Worm (Caenorhabditis elegans): ENCODE results near the gene cut-4.

DNA sequence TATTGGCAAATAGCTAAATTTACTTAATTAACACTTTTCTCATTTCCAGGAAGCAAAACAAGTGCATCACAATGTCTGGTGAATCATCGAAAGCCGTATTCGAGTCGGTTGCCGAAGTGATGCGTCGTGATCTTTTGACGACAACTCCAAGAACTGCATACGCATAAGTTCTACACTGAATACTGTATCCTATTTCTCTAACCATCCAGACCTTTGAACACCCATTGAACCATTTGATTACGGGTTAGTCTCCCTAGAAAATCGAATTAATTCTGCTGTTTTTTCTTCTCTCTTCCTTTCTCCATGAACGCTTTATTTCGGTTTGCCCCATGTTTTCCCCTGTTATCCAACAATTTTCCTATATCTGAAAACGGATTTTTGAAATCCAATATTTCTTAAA is 13.8 kb downstream of the cut-4 start, which contains the start of gene lin-56:
- TF ChIP-seq nhr-28 (tag; optimal IDR thresholded peaks at IDR 0.05) (no peak), snpc-4 (tag; optimal IDR thresholded peaks at IDR 0.05) (no peak), elt-3 (tag; optimal IDR thresholded peaks at IDR 0.05) (no peak), mls-2 (tag; optimal IDR thresholded peaks at IDR 0.05) (no peak), unc-62 (GFP tag; optimal IDR thresholded peaks at IDR 0.05) (no peak), unc-39 (tag; optimal IDR thresholded peaks at IDR 0.05) (no peak), nhr-12 (tag; optimal IDR thresholded peaks at IDR 0.05) (no peak), lsy-2 (tag; optimal IDR thresholded peaks at IDR 0.05) (no peak), elt-1 (tag; optimal IDR thresholded peaks at IDR 0.05; ENCODE audit: borderline replicate concordance, insufficient read depth) (no peak), tbx-8 (GFP tag; optimal IDR thresholded peaks at IDR 0.05) (no peak), sptf-1 (tag; optimal IDR thresholded peaks at IDR 0.05) (no peak), pha-4 (tag; optimal IDR thresholded peaks at IDR 0.05) (no peak), ztf-11 (tag; optimal IDR thresholded peaks at IDR 0.05) (no peak)
